Fruit fly (Drosophila melanogaster) whole organism: Measurements from ENCODE around the gene tsh.

ENCODE experiments used
- CG8478 ChIP-seq: fragments of >200 bp; optimal IDR thresholded peaks from 2 replicates; lab custom pipeline; 2018; ENCODE audit warnings: inconsistent platforms
- Dll ChIP-seq: fragments of >200 bp; optimal IDR thresholded peaks from 2 replicates; lab custom pipeline; 2017
- EcR ChIP-seq, 2 experiments: fragments of >200 bp; optimal IDR thresholded peaks; 2 replicates each; lab custom pipeline; 2017; ENCODE audit warnings: missing biosample characterization in 2 of 2, missing genetic modification characterization in 2 of 2, missing genetic modification reagents in 2 of 2
- pan ChIP-seq: fragments of >200 bp; optimal IDR thresholded peaks from 2 replicates; lab custom pipeline; 2017
- psq ChIP-seq: fragments of >200 bp; optimal IDR thresholded peaks from 2 replicates; lab custom pipeline; 2017
- usp ChIP-seq: fragments of >200 bp; optimal IDR thresholded peaks from 2 replicates; lab custom pipeline; 2017; ENCODE audit warnings: missing biosample characterization, missing genetic modification characterization, mixed read lengths

tsh gene

DNA sequence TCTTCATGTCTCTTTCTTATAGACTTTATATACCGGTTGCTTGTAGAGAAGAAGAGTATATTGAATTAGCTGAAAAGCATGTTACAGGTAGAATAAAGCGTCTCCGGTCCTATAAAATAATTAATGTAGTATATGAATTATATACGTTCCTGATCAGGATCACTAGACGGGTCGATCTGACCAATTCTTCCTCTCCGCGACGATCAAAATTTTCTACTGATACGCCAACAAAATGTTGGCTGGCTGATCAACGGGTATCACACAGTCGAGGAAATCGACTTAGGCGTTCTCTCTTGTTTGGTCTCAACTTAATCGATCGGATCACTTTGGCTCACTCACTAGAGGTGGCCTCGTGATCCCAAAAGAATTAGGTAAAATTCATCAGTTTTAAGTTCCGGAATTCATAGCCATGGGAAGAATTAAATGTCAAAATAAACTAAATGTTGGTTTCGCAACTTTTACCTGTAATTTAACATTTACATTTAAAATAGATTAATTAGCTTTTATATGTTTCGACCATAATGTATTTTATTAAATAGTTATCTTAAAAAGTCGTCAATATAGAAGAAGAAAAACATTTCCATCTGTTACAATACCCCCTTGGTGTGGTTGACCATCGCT, 53.2 kb downstream of the tsh start:
- no peak for TF ChIP-seq Dll
- no peak for TF ChIP-seq usp
- no peak for TF ChIP-seq psq
- TF ChIP-seq pan (lab: Kevin White, UChicago), result no peak
- TF ChIP-seq EcR (GFP tag; optimal IDR thresholded peaks at IDR 0.05; lab: Kevin White, UChicago), result no peak
- TF ChIP-seq CG8478 (lab: Kevin White, UChicago), result no peak

DNA sequence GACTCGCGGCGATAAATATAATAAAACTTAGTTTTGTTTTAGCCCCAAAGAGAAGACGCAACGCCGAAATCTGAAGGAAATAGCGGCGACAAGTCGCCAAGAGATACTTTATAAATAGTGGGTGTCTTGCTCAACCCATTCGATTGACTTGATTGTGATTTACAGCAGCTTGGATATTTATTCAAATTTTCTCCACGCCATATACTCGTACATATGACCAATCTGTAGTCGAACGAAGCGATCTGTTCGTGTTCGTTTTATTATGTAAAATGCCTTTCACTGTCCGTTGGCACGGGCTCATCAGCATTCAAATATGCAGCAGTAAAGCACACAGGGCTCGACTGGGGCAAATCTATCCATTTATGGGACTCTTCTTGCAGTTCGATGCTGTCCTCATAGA, 57.1 kb downstream of the tsh start:
- no peak for TF ChIP-seq pan (lab: Kevin White, UChicago)
- TF ChIP-seq psq, result no peak
- no peak for TF ChIP-seq CG8478 (lab: Kevin White, UChicago)
- TF ChIP-seq EcR (GFP tag; optimal IDR thresholded peaks at IDR 0.05; lab: Kevin White, UChicago), result no peak
- TF ChIP-seq usp, result no peak
- TF ChIP-seq Dll, result no peak

DNA sequence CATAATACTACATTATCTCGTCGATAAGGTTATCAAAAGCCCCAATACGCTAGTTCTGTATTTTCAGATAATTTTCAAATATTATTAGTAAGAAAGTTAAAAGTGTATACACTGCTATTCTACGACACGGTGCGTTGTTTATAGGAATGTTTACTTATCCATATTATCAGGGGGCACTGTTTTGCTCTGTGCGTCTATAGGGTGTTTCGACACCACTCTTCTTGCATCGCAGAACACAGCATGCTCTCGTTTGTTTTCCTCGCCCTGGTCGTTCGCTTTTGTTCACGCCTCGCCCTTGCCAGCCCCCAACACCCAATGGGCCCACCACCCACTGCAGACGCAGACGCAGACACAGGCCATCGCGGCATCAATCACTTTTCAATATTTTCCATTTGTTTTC, 57.9 kb downstream of the tsh start:
- no peak for TF ChIP-seq EcR (GFP tag; optimal IDR thresholded peaks at IDR 0.05; lab: Kevin White, UChicago)
- no peak for TF ChIP-seq pan (lab: Kevin White, UChicago)
- TF ChIP-seq Dll, result no peak
- no peak for TF ChIP-seq usp
- TF ChIP-seq CG8478 (lab: Kevin White, UChicago), result no peak
- no peak for TF ChIP-seq psq
